Worm (Caenorhabditis elegans) whole organism, late embryonic: ENCODE measurements around the gene B0228.6.

ENCODE experiments used
- C08G9.2 ChIP-seq: sonication (generic microtip); optimal IDR thresholded peaks from 2 replicates; lab custom pipeline; 2016; ENCODE audit warnings: mild to moderate bottlenecking, missing genetic modification characterization, moderate library complexity, missing compliant biosample characterization
- F13H6.1 ChIP-seq: sonication (generic microtip); optimal IDR thresholded peaks from 2 replicates; lab custom pipeline; 2016; ENCODE audit warnings: missing genetic modification characterization, missing compliant biosample characterization
- K02D7.2 ChIP-seq: sonication (generic microtip); optimal IDR thresholded peaks from 2 replicates; lab custom pipeline; 2017; ENCODE audit warnings: mild to moderate bottlenecking, missing genetic modification characterization, missing compliant biosample characterization
- T23F11.4 ChIP-seq: fragments of 200-800 bp; sonication (Bioruptor generic); optimal IDR thresholded peaks from 2 replicates; lab custom pipeline; 2018; ENCODE audit warnings: mild to moderate bottlenecking, missing genetic modification characterization, missing compliant biosample characterization
- ahr-1 ChIP-seq: sonication (generic microtip); optimal IDR thresholded peaks from 2 replicates; lab custom pipeline; 2016; ENCODE audit warnings: missing genetic modification characterization, missing compliant biosample characterization
- ceh-18 ChIP-seq: sonication (generic microtip); optimal IDR thresholded peaks from 2 replicates; lab custom pipeline; 2016; ENCODE audit warnings: missing genetic modification characterization, missing compliant biosample characterization
- ceh-19 ChIP-seq: fragments of 200-800 bp; sonication (Bioruptor generic); optimal IDR thresholded peaks from 2 replicates; lab custom pipeline; 2018; ENCODE audit warnings: mild to moderate bottlenecking, missing genetic modification characterization, missing compliant biosample characterization
- ceh-22 ChIP-seq: sonication (generic microtip); optimal IDR thresholded peaks from 2 replicates; lab custom pipeline; 2017; ENCODE audit warnings: missing biosample characterization, missing genetic modification characterization
- ceh-24 ChIP-seq: sonication (generic microtip); optimal IDR thresholded peaks from 2 replicates; lab custom pipeline; 2016; ENCODE audit warnings: mild to moderate bottlenecking, missing genetic modification characterization, missing compliant biosample characterization
- ceh-34 ChIP-seq: sonication (generic microtip); optimal IDR thresholded peaks from 2 replicates; lab custom pipeline; 2016; ENCODE audit warnings: mild to moderate bottlenecking, missing genetic modification characterization, missing compliant biosample characterization
- ceh-45 ChIP-seq: fragments of 200-800 bp; sonication (Bioruptor generic); IDR thresholded peaks from 2 replicates; pipeline ENCODE4 v1.3.6; 2022; ENCODE audit warnings: missing genetic modification reagents, missing genetic modification characterization, missing compliant biosample characterization
- che-1 ChIP-seq: sonication (generic microtip); optimal IDR thresholded peaks from 2 replicates; lab custom pipeline; 2016; ENCODE audit warnings: mild to moderate bottlenecking, missing genetic modification characterization, missing compliant biosample characterization
- elt-2 ChIP-seq: sonication (generic microtip); optimal IDR thresholded peaks from 2 replicates; lab custom pipeline; 2016; ENCODE audit warnings: missing genetic modification reagents, missing genetic modification characterization, missing compliant biosample characterization
- elt-4 ChIP-seq: sonication (generic microtip); optimal IDR thresholded peaks from 2 replicates; lab custom pipeline; 2016; ENCODE audit warnings: missing genetic modification characterization, missing compliant biosample characterization
- gmeb-2 ChIP-seq: sonication (generic microtip); optimal IDR thresholded peaks from 2 replicates; lab custom pipeline; 2016; ENCODE audit warnings: missing genetic modification characterization, inconsistent platforms, missing compliant biosample characterization
- hlh-13 ChIP-seq: fragments of 200-800 bp; sonication (Bioruptor generic); optimal IDR thresholded peaks from 2 replicates; lab custom pipeline; 2018; ENCODE audit warnings: mild to moderate bottlenecking, missing genetic modification characterization, missing compliant biosample characterization
- hlh-15 ChIP-seq: sonication (generic microtip); optimal IDR thresholded peaks from 2 replicates; lab custom pipeline; 2016; ENCODE audit warnings: missing genetic modification characterization, missing compliant biosample characterization
- hlh-30 ChIP-seq: sonication (generic microtip); optimal IDR thresholded peaks from 2 replicates; lab custom pipeline; 2017; ENCODE audit warnings: antibody characterized with exemption, missing genetic modification characterization, missing compliant biosample characterization; ENCODE audit not compliant: insufficient read depth
- hlh-6 ChIP-seq: sonication (generic microtip); optimal IDR thresholded peaks from 2 replicates; lab custom pipeline; 2016; ENCODE audit warnings: missing genotype, missing genetic modification characterization, missing compliant biosample characterization
- madf-2 ChIP-seq: sonication (generic microtip); optimal IDR thresholded peaks from 2 replicates; lab custom pipeline; 2017; ENCODE audit warnings: missing genetic modification characterization, missing compliant biosample characterization
- nfya-1 ChIP-seq: sonication (generic microtip); optimal IDR thresholded peaks from 2 replicates; lab custom pipeline; 2017; ENCODE audit warnings: missing genetic modification characterization, mild to moderate bottlenecking, missing compliant biosample characterization, antibody characterized with exemption, moderate library complexity
- nhr-232 ChIP-seq: sonication (generic microtip); optimal IDR thresholded peaks from 2 replicates; lab custom pipeline; 2016; ENCODE audit warnings: missing genetic modification characterization, missing compliant biosample characterization
- npax-4 ChIP-seq: sonication (generic microtip); optimal IDR thresholded peaks from 2 replicates; lab custom pipeline; 2016; ENCODE audit warnings: missing genetic modification characterization, missing compliant biosample characterization
- odd-2 ChIP-seq: sonication (generic microtip); optimal IDR thresholded peaks from 2 replicates; lab custom pipeline; 2017; ENCODE audit warnings: antibody characterized with exemption, mild to moderate bottlenecking, missing genetic modification characterization, missing compliant biosample characterization
- pha-4 ChIP-seq: fragments of 150-350 bp; optimal IDR thresholded peaks from 2 replicates; lab custom pipeline; 2018; ENCODE audit warnings: missing biosample characterization, missing genetic modification reagents, missing genetic modification characterization
- pros-1 ChIP-seq: fragments of 150-350 bp; optimal IDR thresholded peaks from 2 replicates; lab custom pipeline; 2014; ENCODE audit warnings: missing biosample characterization, missing genetic modification reagents, missing genetic modification characterization
- ref-2 ChIP-seq: sonication (generic microtip); optimal IDR thresholded peaks from 2 replicates; lab custom pipeline; 2016; ENCODE audit warnings: missing genetic modification characterization, missing compliant biosample characterization
- rnt-1 ChIP-seq: sonication (generic microtip); optimal IDR thresholded peaks from 2 replicates; lab custom pipeline; 2016; ENCODE audit warnings: missing genetic modification characterization, missing compliant biosample characterization
- sox-4 ChIP-seq: sonication (generic microtip); optimal IDR thresholded peaks from 2 replicates; lab custom pipeline; 2017; ENCODE audit warnings: mild to moderate bottlenecking, missing genetic modification characterization, inconsistent platforms, missing compliant biosample characterization
- syd-9 ChIP-seq: sonication (generic microtip); optimal IDR thresholded peaks from 2 replicates; lab custom pipeline; 2016; ENCODE audit warnings: mild to moderate bottlenecking, missing genetic modification characterization, moderate library complexity, missing compliant biosample characterization
- tbx-2 ChIP-seq: sonication (generic microtip); optimal IDR thresholded peaks from 2 replicates; lab custom pipeline; 2016; ENCODE audit warnings: missing genetic modification characterization, missing compliant biosample characterization
- tbx-7 ChIP-seq: sonication (generic microtip); optimal IDR thresholded peaks from 2 replicates; lab custom pipeline; 2016; ENCODE audit warnings: missing genotype, missing genetic modification characterization, missing compliant biosample characterization
- unc-3 ChIP-seq, 2 experiments: fragments of 200-800 bp in 1 of 2; sonication (Bioruptor generic) in 1 of 2; sonication (generic microtip) in 1 of 2; conservative IDR thresholded peaks in 1 of 2; optimal IDR thresholded peaks in 1 of 2; 2 replicates each; pipeline versions ENCODE4 v1.3.6 to Lab custom; 2016 to 2022; ENCODE audit warnings: missing compliant biosample characterization in 2 of 2, missing genetic modification characterization in 2 of 2, missing genetic modification reagents in 1 of 2
- unc-55 ChIP-seq: sonication (generic microtip); optimal IDR thresholded peaks from 2 replicates; lab custom pipeline; 2017; ENCODE audit warnings: missing biosample characterization, missing genetic modification reagents, missing genetic modification characterization
- ztf-16 ChIP-seq: sonication (generic microtip); optimal IDR thresholded peaks from 2 replicates; lab custom pipeline; 2017; ENCODE audit warnings: missing genetic modification characterization, missing compliant biosample characterization

The B0228.6 gene

ce11 chrII:7771917-7772316 lies 17.0 kb upstream of the B0228.6 start, which contains the start of gene C06A8.8:
TSS of gene C06A8.8 (minus strand) at chrII:7772017.
- TF ChIP-seq odd-2 (tag; lab: Kevin White, UChicago) (no peak), unc-3 (GFP tag; conservative IDR thresholded peaks at IDR 0.05; lab: Robert Waterston, UW) (no peak), unc-3 (tag; optimal IDR thresholded peaks at IDR 0.05; lab: Kevin White, UChicago) (no peak), ahr-1 (tag; lab: Kevin White, UChicago) (no peak), C08G9.2 (tag; lab: Kevin White, UChicago) (no peak), ztf-16 (no peak), tbx-7 (tag; lab: Kevin White, UChicago) (no peak), hlh-6 (tag; lab: Kevin White, UChicago) (no peak), madf-2 (no peak), tbx-2 (tag; lab: Kevin White, UChicago) (no peak), nhr-232 (tag; lab: Kevin White, UChicago) (no peak), ref-2 (tag; lab: Kevin White, UChicago) (no peak)
- TF ChIP-seq, all 69 proteins: peak for 0

- TF ChIP-seq hlh-13 (GFP tag; lab: Kevin White, UChicago) (no peak), ceh-24 (no peak), ceh-34 (tag; lab: Kevin White, UChicago) (no peak), hlh-30 (no peak), ceh-19 (GFP tag; lab: Kevin White, UChicago) (no peak), hlh-15 (tag; lab: Kevin White, UChicago) (no peak), unc-55 (GFP tag; lab: Kevin White, UChicago) (no peak), elt-4 (tag; lab: Kevin White, UChicago) (no peak), syd-9 (no peak), gmeb-2 (tag; lab: Kevin White, UChicago) (no peak)
- TF ChIP-seq, all 69 proteins: peak for 0
Observed at ce11 chrII:7770253-7770652, 15.3 kb upstream of the B0228.6 start.

- TF ChIP-seq pha-4, result no peak
- TF ChIP-seq elt-2 (tag; lab: Kevin White, UChicago), result no peak
- no peak for TF ChIP-seq T23F11.4 (GFP tag; lab: Kevin White, UChicago)
Observed at ce11 chrII:7769254-7769653, 14.3 kb upstream of the B0228.6 start.

ce11 chrII:7765456-7765855 lies 10.5 kb upstream of the B0228.6 start, which contains the start of gene srh-39:
TSS of gene srh-39 (minus strand) at chrII:7765556.
- TF ChIP-seq ceh-18, result no peak
- no peak for TF ChIP-seq rnt-1 (tag; lab: Kevin White, UChicago)
- no peak for TF ChIP-seq npax-4 (tag; lab: Kevin White, UChicago)
- no peak for TF ChIP-seq F13H6.1 (tag; lab: Kevin White, UChicago)
- no peak for TF ChIP-seq che-1 (tag; lab: Kevin White, UChicago)
- no peak for TF ChIP-seq pros-1 (tag; lab: Kevin White, UChicago)
- no peak for TF ChIP-seq unc-55 (GFP tag; lab: Kevin White, UChicago)
- no peak for TF ChIP-seq K02D7.2
- no peak for TF ChIP-seq ceh-22 (tag; lab: Kevin White, UChicago)
- TF ChIP-seq elt-2 (tag; lab: Kevin White, UChicago), result no peak
- no peak for TF ChIP-seq ceh-19 (GFP tag; lab: Kevin White, UChicago)
- TF ChIP-seq elt-4 (tag; lab: Kevin White, UChicago), result no peak
- TF ChIP-seq nfya-1 (tag; lab: Kevin White, UChicago), result no peak
- TF ChIP-seq unc-3 (GFP tag; conservative IDR thresholded peaks at IDR 0.05; lab: Robert Waterston, UW), result no peak
- TF ChIP-seq unc-3 (tag; optimal IDR thresholded peaks at IDR 0.05; lab: Kevin White, UChicago), result no peak
- no peak for TF ChIP-seq sox-4 (tag; lab: Kevin White, UChicago)
- TF ChIP-seq ceh-45 (GFP tag; lab: Robert Waterston, UW), result no peak
- no peak for TF ChIP-seq ceh-24
